Worm (Caenorhabditis elegans) whole organism, mixed stage, embryonic: ENCODE results near the gene R31.2.
A peak's percentile ranks its signal among the peaks of the same experiment; 100 is the strongest.

ENCODE experiments used
- M03D4.4 ChIP-seq: sonication (generic microtip); optimal IDR thresholded peaks from 2 replicates; lab custom pipeline; 2017; ENCODE audit warnings: mild to moderate bottlenecking, missing genetic modification characterization, missing compliant biosample characterization
- bed-3 ChIP-seq: fragments of 200-800 bp; sonication (Bioruptor generic); optimal IDR thresholded peaks from 3 replicates; lab custom pipeline; 2018; ENCODE audit warnings: mild to moderate bottlenecking, missing genetic modification characterization, moderate library complexity, missing compliant biosample characterization
- blmp-1 ChIP-seq: fragments of 150-350 bp; optimal IDR thresholded peaks from 2 replicates; lab custom pipeline; 2014; ENCODE audit warnings: missing biosample characterization, missing genetic modification characterization
- ceh-39 ChIP-seq: fragments of 150-350 bp; optimal IDR thresholded peaks from 2 replicates; lab custom pipeline; 2014; ENCODE audit warnings: missing biosample characterization, missing genetic modification characterization
- ceh-43 ChIP-seq: fragments of 200-800 bp; sonication (Bioruptor generic); optimal IDR thresholded peaks from 2 replicates; lab custom pipeline; 2018; ENCODE audit warnings: mild to moderate bottlenecking, missing genetic modification characterization, moderate library complexity, missing compliant biosample characterization
- ceh-83 ChIP-seq: fragments of 200-800 bp; sonication (Bioruptor generic); optimal IDR thresholded peaks from 2 replicates; lab custom pipeline; 2018; ENCODE audit warnings: mild to moderate bottlenecking, missing genetic modification characterization, missing compliant biosample characterization
- ces-1 ChIP-seq: fragments of 150-350 bp; optimal IDR thresholded peaks from 2 replicates; lab custom pipeline; 2014; ENCODE audit warnings: missing biosample characterization, missing genetic modification reagents, missing genetic modification characterization
- cnd-1 ChIP-seq: fragments of 200-800 bp; sonication (Bioruptor generic); optimal IDR thresholded peaks from 2 replicates; lab custom pipeline; 2018; ENCODE audit warnings: mild to moderate bottlenecking, missing genetic modification characterization, missing compliant biosample characterization
- drap-1 ChIP-seq: fragments of 200-800 bp; sonication (Bioruptor generic); optimal IDR thresholded peaks from 3 replicates; lab custom pipeline; 2018; ENCODE audit warnings: mild to moderate bottlenecking, missing genetic modification characterization, missing compliant biosample characterization
- elt-1 ChIP-seq: sonication (generic microtip); optimal IDR thresholded peaks from 2 replicates; lab custom pipeline; 2017; ENCODE audit warnings: missing genetic modification characterization, mild to moderate bottlenecking, missing compliant biosample characterization, antibody characterized with exemption, moderate library complexity, borderline replicate concordance; ENCODE audit not compliant: insufficient read depth
- elt-3 ChIP-seq: fragments of 150-350 bp; optimal IDR thresholded peaks from 2 replicates; lab custom pipeline; 2014; ENCODE audit warnings: missing biosample characterization, missing genetic modification characterization
- flh-1 ChIP-seq: fragments of 200-800 bp; sonication (Bioruptor generic); optimal IDR thresholded peaks from 2 replicates; lab custom pipeline; 2018; ENCODE audit warnings: mild to moderate bottlenecking, missing genetic modification characterization, moderate library complexity, missing compliant biosample characterization
- ham-2 ChIP-seq: fragments of 200-800 bp; sonication (Bioruptor generic); optimal IDR thresholded peaks from 2 replicates; lab custom pipeline; 2018; ENCODE audit warnings: mild to moderate bottlenecking, missing genetic modification characterization, missing compliant biosample characterization
- lin-32 ChIP-seq: fragments of 200-800 bp; sonication (Bioruptor generic); optimal IDR thresholded peaks from 2 replicates; lab custom pipeline; 2018; ENCODE audit warnings: mild to moderate bottlenecking, missing genetic modification characterization, missing compliant biosample characterization
- lsy-2 ChIP-seq: fragments of 150-350 bp; optimal IDR thresholded peaks from 2 replicates; lab custom pipeline; 2014; ENCODE audit warnings: missing biosample characterization, missing genetic modification characterization
- mab-5 ChIP-seq: fragments of 150-350 bp; optimal IDR thresholded peaks from 2 replicates; lab custom pipeline; 2014; ENCODE audit warnings: missing biosample characterization, missing genetic modification characterization
- mep-1 ChIP-seq: fragments of 150-350 bp; optimal IDR thresholded peaks from 2 replicates; lab custom pipeline; 2017; ENCODE audit warnings: missing biosample characterization, missing genetic modification reagents, missing genetic modification characterization, inconsistent platforms
- mls-2 ChIP-seq: sonication (generic microtip); optimal IDR thresholded peaks from 2 replicates; lab custom pipeline; 2016; ENCODE audit warnings: mild to moderate bottlenecking, missing genetic modification characterization, moderate library complexity, missing compliant biosample characterization
- nhr-12 ChIP-seq: fragments of 150-350 bp; optimal IDR thresholded peaks from 2 replicates; lab custom pipeline; 2014; ENCODE audit warnings: missing biosample characterization, missing genetic modification characterization
- nhr-2 ChIP-seq: fragments of 150-350 bp; optimal IDR thresholded peaks from 2 replicates; lab custom pipeline; 2014; ENCODE audit warnings: missing biosample characterization, missing genetic modification characterization
- nhr-237 ChIP-seq: fragments of 150-350 bp; optimal IDR thresholded peaks from 2 replicates; lab custom pipeline; 2014; ENCODE audit warnings: missing biosample characterization, missing genetic modification characterization
- nhr-28 ChIP-seq: fragments of 150-350 bp; optimal IDR thresholded peaks from 2 replicates; lab custom pipeline; 2014; ENCODE audit warnings: missing biosample characterization, missing genetic modification characterization
- nhr-76 ChIP-seq: sonication (generic microtip); optimal IDR thresholded peaks from 2 replicates; lab custom pipeline; 2017; ENCODE audit warnings: missing biosample characterization, missing genetic modification characterization
- pha-4 ChIP-seq: fragments of 150-350 bp; optimal IDR thresholded peaks from 2 replicates; lab custom pipeline; 2018; ENCODE audit warnings: missing biosample characterization, missing genetic modification reagents, missing genetic modification characterization
- sem-2 ChIP-seq: fragments of 200-800 bp; sonication (Bioruptor generic); optimal IDR thresholded peaks from 2 replicates; lab custom pipeline; 2018; ENCODE audit warnings: mild to moderate bottlenecking, missing genetic modification characterization, missing compliant biosample characterization
- snpc-4 ChIP-seq: fragments of 150-350 bp; optimal IDR thresholded peaks from 2 replicates; lab custom pipeline; 2014; ENCODE audit warnings: missing biosample characterization, missing genetic modification characterization
- sptf-1 ChIP-seq: sonication (generic microtip); optimal IDR thresholded peaks from 2 replicates; lab custom pipeline; 2017; ENCODE audit warnings: mild to moderate bottlenecking, missing genetic modification characterization, moderate library complexity, missing compliant biosample characterization
- tbx-8 ChIP-seq: fragments of 200-800 bp; sonication (Bioruptor generic); optimal IDR thresholded peaks from 2 replicates; lab custom pipeline; 2018; ENCODE audit warnings: mild to moderate bottlenecking, missing genetic modification characterization, moderate library complexity, missing compliant biosample characterization
- unc-120 ChIP-seq: sonication (generic microtip); optimal IDR thresholded peaks from 2 replicates; lab custom pipeline; 2017; ENCODE audit warnings: missing genetic modification characterization, missing compliant biosample characterization; ENCODE audit not compliant: poor library complexity, severe bottlenecking
- unc-39 ChIP-seq: fragments of 150-350 bp; optimal IDR thresholded peaks from 2 replicates; lab custom pipeline; 2014; ENCODE audit warnings: missing biosample characterization, missing genetic modification characterization
- unc-62 ChIP-seq: fragments of 150-350 bp; optimal IDR thresholded peaks from 2 replicates; lab custom pipeline; 2014; ENCODE audit warnings: missing biosample characterization, missing genetic modification reagents, missing genetic modification characterization
- zip-8 ChIP-seq: fragments of 150-350 bp; optimal IDR thresholded peaks from 2 replicates; lab custom pipeline; 2014; ENCODE audit warnings: missing biosample characterization, missing genetic modification characterization
- ztf-11 ChIP-seq: fragments of 150-350 bp; optimal IDR thresholded peaks from 2 replicates; lab custom pipeline; 2014; ENCODE audit warnings: missing biosample characterization, missing genetic modification characterization

R31.2 gene

DNA sequence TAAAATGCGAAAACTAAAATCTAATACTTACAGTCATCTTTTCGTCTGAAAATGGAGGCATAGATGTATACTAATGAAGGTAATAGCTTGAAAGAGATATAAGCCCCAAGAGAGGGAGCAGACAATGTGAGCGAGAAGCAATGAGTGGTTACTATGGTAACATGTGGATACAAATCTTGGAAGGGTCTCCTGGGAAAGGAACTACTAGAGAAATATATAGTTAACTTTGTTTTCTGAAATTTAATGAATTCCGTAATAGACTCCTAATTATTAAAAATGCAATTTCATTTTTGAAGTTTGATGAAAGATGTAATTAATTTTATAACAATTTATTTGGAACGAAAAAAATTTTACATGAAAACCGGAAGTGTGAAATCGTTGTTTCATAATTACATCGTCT is 10.0 kb downstream of the R31.2 start, which contains the start of gene osm-6:
TSS of gene osm-6 (minus strand) at position 101 of the 400 bp plus-strand sequence.
- TF ChIP-seq ceh-83 (no peak), mls-2 (no peak), mep-1 (tag; lab: Kevin White, UChicago) (no peak), M03D4.4 (tag; lab: Kevin White, UChicago) (no peak), ztf-11 (tag; lab: Kevin White, UChicago) (no peak), nhr-237 (tag; lab: Kevin White, UChicago) (no peak), ces-1 (peak; percentile 1)

DNA sequence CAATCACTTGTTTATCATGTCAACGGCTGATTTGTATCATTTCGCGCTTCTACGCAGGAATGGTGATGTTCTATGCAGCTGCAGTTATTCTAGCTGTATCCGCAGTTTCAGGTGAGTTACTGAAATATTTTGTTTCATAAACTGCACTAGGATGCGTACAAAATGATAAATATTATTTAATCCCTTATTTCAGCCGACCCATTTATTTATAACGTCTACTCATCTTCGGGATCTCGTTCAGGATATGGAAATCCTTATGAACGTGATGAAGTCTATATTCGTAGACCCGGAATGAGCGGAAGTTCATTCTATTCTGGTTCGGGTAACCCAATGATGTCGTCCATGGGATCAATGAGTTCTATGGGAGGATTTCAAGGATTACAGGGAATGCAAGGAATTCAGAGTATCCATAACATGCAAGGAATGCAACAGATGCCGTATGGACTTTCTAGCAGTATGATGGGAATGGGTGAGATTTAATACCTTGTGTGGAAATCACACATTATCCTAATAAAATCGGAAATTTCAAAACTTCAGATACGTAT is 11.7 kb downstream of the R31.2 start, which contains the start of gene F58H1.2:
TSS of gene F58H1.2 (plus strand) at position 51 of the 545 bp plus-strand sequence.
- no peak for TF ChIP-seq unc-39
- no peak for TF ChIP-seq nhr-12 (tag; lab: Kevin White, UChicago)
- TF ChIP-seq mab-5 (tag; lab: Kevin White, UChicago): no peak
- no peak for TF ChIP-seq mls-2
- TF ChIP-seq nhr-28 (tag; lab: Kevin White, UChicago): no peak
- TF ChIP-seq sem-2: no peak
- no peak for TF ChIP-seq ham-2 (GFP tag; lab: Kevin White, UChicago)
- TF ChIP-seq M03D4.4 (tag; lab: Kevin White, UChicago): no peak
- TF ChIP-seq ztf-11 (tag; lab: Kevin White, UChicago): no peak
- TF ChIP-seq ceh-83: no peak
- no peak for TF ChIP-seq elt-3 (tag; lab: Kevin White, UChicago)
- TF ChIP-seq lin-32 (GFP tag; lab: Kevin White, UChicago): no peak
- TF ChIP-seq lsy-2: no peak
- TF ChIP-seq drap-1 (GFP tag; lab: Kevin White, UChicago): no peak
- no peak for TF ChIP-seq blmp-1 (tag; lab: Kevin White, UChicago)
- no peak for TF ChIP-seq elt-1
- no peak for TF ChIP-seq bed-3 (GFP tag; lab: Kevin White, UChicago)

DNA sequence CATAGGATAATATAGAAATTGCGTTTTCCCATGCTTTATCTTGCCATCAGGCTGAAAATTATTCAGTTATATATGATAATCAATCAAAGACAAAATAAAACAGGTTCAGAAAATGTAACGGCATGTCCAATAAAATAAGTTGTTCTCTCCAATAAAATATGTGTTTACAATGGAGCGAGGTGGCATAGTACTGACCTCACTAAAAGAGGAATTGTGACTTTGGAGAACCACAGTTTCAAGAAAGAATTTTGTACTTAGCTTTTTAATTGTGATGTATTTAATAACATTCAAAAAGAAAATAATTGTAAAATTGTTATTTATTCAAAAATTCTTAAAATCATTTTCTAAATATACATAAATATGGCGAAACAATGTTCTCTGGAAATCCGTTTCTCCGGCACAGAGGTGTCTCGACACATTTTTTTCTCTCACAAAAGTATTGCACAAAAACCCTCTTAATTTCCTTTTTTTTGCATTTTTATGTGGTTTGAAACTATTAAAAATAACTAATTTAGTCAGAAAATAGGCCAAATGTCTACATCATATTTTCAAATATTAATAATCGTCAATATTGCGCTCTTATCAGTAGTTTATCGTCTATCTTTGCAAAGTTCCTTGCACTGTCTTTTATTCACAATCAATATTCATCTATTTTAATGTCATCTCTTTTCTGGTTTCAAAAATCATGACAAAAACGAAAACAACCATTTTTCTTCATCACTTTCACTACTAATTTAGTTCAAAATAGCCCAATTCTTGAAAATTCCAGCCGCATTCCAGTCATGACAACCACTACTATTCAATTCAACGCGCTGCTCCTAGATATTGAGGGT is 16.0 kb downstream of the R31.2 start, which contains the start of the genes aman-2 and F58H1.3:
TSS of gene aman-2 (minus strand) at position 51 of the 833 bp plus-strand sequence.
TSS of gene F58H1.3 (plus strand) at position 783 of the 833 bp plus-strand sequence.
- TF ChIP-seq unc-62 (GFP tag; lab: Kevin White, UChicago) (no peak), flh-1 (GFP tag; lab: Kevin White, UChicago) (no peak), sem-2 (no peak), bed-3 (GFP tag; lab: Kevin White, UChicago) (peak; percentile 8), nhr-28 (tag; lab: Kevin White, UChicago) (no peak), pha-4 (tag; lab: Kevin White, UChicago) (no peak), mls-2 (no peak), mep-1 (tag; lab: Kevin White, UChicago) (peak; percentile 46), unc-120 (tag; lab: Kevin White, UChicago) (no peak), ceh-43 (peak; percentile 21), elt-3 (tag; lab: Kevin White, UChicago) (no peak), lin-32 (GFP tag; lab: Kevin White, UChicago) (peak; percentile 3), cnd-1 (tag; lab: Kevin White, UChicago) (peak; percentile 51), tbx-8 (no peak), snpc-4 (no peak), nhr-76 (tag; lab: Kevin White, UChicago) (no peak), sptf-1 (tag; lab: Kevin White, UChicago) (peak; percentile 55), nhr-2 (tag; lab: Kevin White, UChicago) (no peak), ces-1 (peak; percentile 44), nhr-237 (tag; lab: Kevin White, UChicago) (peak; percentile 81), ham-2 (GFP tag; lab: Kevin White, UChicago) (no peak), ceh-39 (peak; percentile 44), drap-1 (GFP tag; lab: Kevin White, UChicago) (no peak), lsy-2 (peak; percentile 31), zip-8 (tag; lab: Kevin White, UChicago) (no peak), unc-39 (no peak)
- TF ChIP-seq, all 35 proteins: peak for 10
